Fruit fly (Drosophila melanogaster): ENCODE results near the gene Pkd2.

The Pkd2 gene

dm6 chr2L:12424555-12424954 lies 26.5 kb downstream of the Pkd2 start, which contains the start of gene Fam92 (continued):
- TF ChIP-seq CG6854 (GFP tag; optimal IDR thresholded peaks at IDR 0.05) (no peak), lmd (GFP tag; IDR thresholded peaks at IDR 0.05) (peak; percentile 43; the same call in 1 of the 2 replicates), CG17912 (GFP tag; optimal IDR thresholded peaks at IDR 0.05) (peak; percentile 63), CG14014 (GFP tag; IDR thresholded peaks at IDR 0.05) (peak; percentile 50; the same call in 1 of the 2 replicates), Ada2b (GFP tag; IDR thresholded peaks at IDR 0.05) (no peak), en (GFP tag; optimal IDR thresholded peaks at IDR 0.05) (peak; percentile 39), CG11504 (tag; optimal IDR thresholded peaks at IDR 0.05) (peak; percentile 68), CG2116 (GFP tag; optimal IDR thresholded peaks at IDR 0.05) (peak; percentile 30), Sry-δ (GFP tag; optimal IDR thresholded peaks at IDR 0.05) (peak; percentile 9), CG3065 (GFP tag; optimal IDR thresholded peaks at IDR 0.05) (no peak), tna (GFP tag; IDR thresholded peaks at IDR 0.05; ENCODE audit: partially characterized antibody) (no peak), CG12942 (GFP tag; optimal IDR thresholded peaks at IDR 0.05) (no peak), Deaf1 (tag; optimal IDR thresholded peaks at IDR 0.05) (peak; percentile 21), CG14710 (tag; optimal IDR thresholded peaks at IDR 0.05) (peak; percentile 39), E2f2 (GFP tag; IDR thresholded peaks at IDR 0.05) (peak; percentile 32; the same call in 1 of the 2 replicates), pan (optimal IDR thresholded peaks at IDR 0.05) (no peak), pan (GFP tag; optimal IDR thresholded peaks at IDR 0.05 in 1 of 2, IDR thresholded peaks at IDR 0.05 in 1 of 2) (peak in 1 of 2 experiments; percentile 66), CG30020 (tag; optimal IDR thresholded peaks at IDR 0.05) (no peak), sim (GFP tag; IDR thresholded peaks at IDR 0.05) (no peak), Opbp (GFP tag; IDR thresholded peaks at IDR 0.05; ENCODE audit: partially characterized antibody) (peak; percentile 62; the same call in 2 of the 3 replicates)

- TF ChIP-seq nmo (GFP tag; optimal IDR thresholded peaks at IDR 0.05) (peak; percentile 83), BtbVII (GFP tag; optimal IDR thresholded peaks at IDR 0.05) (peak; percentile 73), maf-S (GFP tag; optimal IDR thresholded peaks at IDR 0.05) (no peak), pum (GFP tag; optimal IDR thresholded peaks at IDR 0.05) (no peak), Dref (GFP tag; IDR thresholded peaks at IDR 0.05) (peak; percentile 61), CG3281 (GFP tag; optimal IDR thresholded peaks at IDR 0.05) (peak; percentile 77), Doc3 (GFP tag; IDR thresholded peaks at IDR 0.05; ENCODE audit: partially characterized antibody) (no peak), CG8281 (tag; optimal IDR thresholded peaks at IDR 0.05) (peak; percentile 21), CG11456 (GFP tag; IDR thresholded peaks at IDR 0.05) (0 out of 3 replicates have a peak, but pooled peaks have one; percentile 17), sqz (GFP tag; optimal IDR thresholded peaks at IDR 0.05) (peak; percentile 12), CG11696 (GFP tag; IDR thresholded peaks at IDR 0.05) (no peak), schlank (tag; optimal IDR thresholded peaks at IDR 0.05) (no peak), sim (GFP tag; IDR thresholded peaks at IDR 0.05) (no peak), CG8388 (GFP tag; optimal IDR thresholded peaks at IDR 0.05) (peak; percentile 74), CG7786 (GFP tag; optimal IDR thresholded peaks at IDR 0.05) (no peak), dmrt99B (tag; optimal IDR thresholded peaks at IDR 0.05) (peak; percentile 78), Gug (GFP tag; IDR thresholded peaks at IDR 0.05) (no peak), CG14667 (GFP tag; IDR thresholded peaks at IDR 0.05) (no peak), CG15601 (tag; optimal IDR thresholded peaks at IDR 0.05) (peak; percentile 81), CG15073 (GFP tag; optimal IDR thresholded peaks at IDR 0.05) (no peak), lola (GFP tag; optimal IDR thresholded peaks at IDR 0.05) (peak in 1 of 3 experiments; percentile 83), sna (GFP tag; IDR thresholded peaks at IDR 0.05; ENCODE audit: partially characterized antibody) (no peak), Hr3 (GFP tag; optimal IDR thresholded peaks at IDR 0.05) (peak; percentile 80), Max (GFP tag; optimal IDR thresholded peaks at IDR 0.05) (peak; percentile 25), gce (GFP tag; IDR thresholded peaks at IDR 0.05) (no peak), fd102C (GFP tag; optimal IDR thresholded peaks at IDR 0.05) (no peak), oc (tag; optimal IDR thresholded peaks at IDR 0.05) (no peak), CG10543 (GFP tag; optimal IDR thresholded peaks at IDR 0.05) (peak; percentile 69), CG42726 (GFP tag; IDR thresholded peaks at IDR 0.05; ENCODE audit: partially characterized antibody) (no peak), ken (GFP tag; IDR thresholded peaks at IDR 0.05) (0 out of 3 replicates have a peak, but pooled peaks have one; percentile 6)
Measured at dm6 chr2L:12427487-12428101, 29.5 kb downstream of the Pkd2 start, which contains the start of the genes CG5446 and Trm1. TSS of gene CG5446 (minus strand) at chr2L:12427709. TSS of gene Trm1 (plus strand) at chr2L:12428028.

Data from whole organism, embryonic.